Fruit fly (Drosophila melanogaster) whole organism, embryonic: ENCODE data around the gene Cpr78Ca.

ENCODE experiments used
- CG11560 ChIP-seq: fragments of 200-800 bp; sonication (Bioruptor generic); IDR thresholded peaks from 3 replicates; pipeline ENCODE4 v1.3.6; 2022; ENCODE audit warnings: missing biosample characterization, missing genetic modification characterization
- CG12071 ChIP-seq: fragments of 200-800 bp; sonication (Bioruptor generic); optimal IDR thresholded peaks from 3 replicates; lab custom pipeline; 2018; ENCODE audit warnings: missing biosample characterization, mild to moderate bottlenecking, missing genetic modification characterization
- CG12769 ChIP-seq: fragments of 200-800 bp; sonication (Bioruptor generic); optimal IDR thresholded peaks from 2 replicates; lab custom pipeline; 2019; ENCODE audit warnings: missing biosample characterization, mild to moderate bottlenecking, missing genetic modification characterization, moderate library complexity
- CG13287 ChIP-seq: fragments of 200-800 bp; sonication (Bioruptor generic); IDR thresholded peaks from 2 replicates; pipeline ENCODE4 v1.3.6; 2022; ENCODE audit warnings: missing biosample characterization, missing genetic modification characterization; ENCODE audit not compliant: partially characterized antibody
- CG13894 ChIP-seq: fragments of 200-800 bp; sonication (Bioruptor generic); optimal IDR thresholded peaks from 3 replicates; lab custom pipeline; 2018; ENCODE audit warnings: missing biosample characterization, mild to moderate bottlenecking, missing genetic modification characterization, moderate library complexity
- CG15514 ChIP-seq: fragments of 200-800 bp; sonication (Bioruptor generic); optimal IDR thresholded peaks from 3 replicates; lab custom pipeline; 2017; ENCODE audit warnings: missing biosample characterization, missing genetic modification characterization, mild to moderate bottlenecking, moderate library complexity, missing genetic modification reagents
- CG1603 ChIP-seq: fragments of 200-800 bp; sonication (Bioruptor generic); optimal IDR thresholded peaks from 2 replicates; lab custom pipeline; 2019; ENCODE audit warnings: missing biosample characterization, mild to moderate bottlenecking, missing genetic modification characterization, moderate library complexity
- CG1792 ChIP-seq: fragments of 200-800 bp; sonication (Bioruptor generic); optimal IDR thresholded peaks from 2 replicates; lab custom pipeline; 2016; ENCODE audit warnings: missing biosample characterization, missing genetic modification characterization
- CG18599 ChIP-seq: fragments of 200-800 bp; sonication (Bioruptor generic); optimal IDR thresholded peaks from 3 replicates; lab custom pipeline; 2017; ENCODE audit warnings: missing biosample characterization, missing genetic modification characterization, mild to moderate bottlenecking, moderate library complexity, missing genetic modification reagents
- CG18619 ChIP-seq: fragments of 200-800 bp; sonication (Bioruptor generic); optimal IDR thresholded peaks from 3 replicates; lab custom pipeline; 2017; ENCODE audit warnings: missing biosample characterization, mild to moderate bottlenecking, missing genetic modification characterization
- CG2129 ChIP-seq: fragments of 200-800 bp; sonication (Bioruptor generic); IDR thresholded peaks from 2 replicates; pipeline ENCODE4 v1.3.6; 2022; ENCODE audit warnings: missing biosample characterization, missing genetic modification characterization; ENCODE audit not compliant: partially characterized antibody
- CG31388 ChIP-seq: fragments of 200-800 bp; sonication (Bioruptor generic); optimal IDR thresholded peaks from 2 replicates; lab custom pipeline; 2016; ENCODE audit warnings: missing biosample characterization, missing genetic modification characterization
- CG3163 ChIP-seq: fragments of 200-800 bp; sonication (Bioruptor generic); optimal IDR thresholded peaks from 3 replicates; lab custom pipeline; 2016; ENCODE audit warnings: missing biosample characterization, missing genetic modification characterization
- CG34422 ChIP-seq: fragments of 200-800 bp; sonication (Bioruptor generic); IDR thresholded peaks from 3 replicates; pipeline ENCODE4 v1.3.6; 2022; ENCODE audit warnings: missing biosample characterization, missing genetic modification characterization
- CG4424 ChIP-seq: fragments of 200-800 bp; sonication (Bioruptor generic); optimal IDR thresholded peaks from 3 replicates; lab custom pipeline; 2016; ENCODE audit warnings: missing biosample characterization, missing genetic modification characterization
- CG6765 ChIP-seq: fragments of 200-800 bp; sonication (Bioruptor generic); optimal IDR thresholded peaks from 3 replicates; lab custom pipeline; 2017; ENCODE audit warnings: missing biosample characterization, mild to moderate bottlenecking, missing genetic modification characterization
- CG8478 ChIP-seq: fragments of >200 bp; optimal IDR thresholded peaks from 2 replicates; lab custom pipeline; 2018
- Dref ChIP-seq: fragments of 200-800 bp; sonication (Bioruptor generic); IDR thresholded peaks from 2 replicates; pipeline ENCODE4 v1.3.6; 2022; ENCODE audit warnings: missing biosample characterization, missing genetic modification characterization
- Ets65A ChIP-seq: fragments of 200-800 bp; sonication (Bioruptor generic); peaks from one replicate; lab custom pipeline; 2016; ENCODE audit warnings: missing biosample characterization, missing genetic modification characterization
- Ets97D ChIP-seq: fragments of 200-800 bp; sonication (Bioruptor generic); optimal IDR thresholded peaks from 3 replicates; lab custom pipeline; 2016; ENCODE audit warnings: missing biosample characterization, missing genetic modification characterization
- Gug ChIP-seq: fragments of 200-800 bp; sonication (Bioruptor generic); IDR thresholded peaks from 4 replicates; pipeline ENCODE4 v1.3.6; 2022; ENCODE audit warnings: missing biosample characterization, missing genetic modification characterization
- HLHmδ ChIP-seq: fragments of 200-800 bp; sonication (Bioruptor generic); optimal IDR thresholded peaks from 2 replicates; lab custom pipeline; 2018; ENCODE audit warnings: missing biosample characterization, mild to moderate bottlenecking, missing genetic modification characterization, moderate library complexity
- Hr39 ChIP-seq: fragments of >200 bp; optimal IDR thresholded peaks from 2 replicates; lab custom pipeline; 2017
- Hr51 ChIP-seq, 2 experiments: fragments of 200-800 bp; sonication (Bioruptor generic); optimal IDR thresholded peaks; 2 replicates in 1 of 2; 3 replicates in 1 of 2; lab custom pipeline; 2016 to 2018; ENCODE audit warnings: missing biosample characterization in 2 of 2, missing genetic modification characterization in 2 of 2, mild to moderate bottlenecking in 1 of 2, moderate library complexity in 1 of 2
- Jarid2 ChIP-seq: fragments of 200-800 bp; sonication (Bioruptor generic); optimal IDR thresholded peaks from 3 replicates; lab custom pipeline; 2017; ENCODE audit warnings: mild to moderate bottlenecking, missing biosample characterization, missing genetic modification reagents, missing genetic modification characterization
- Kr ChIP-seq: fragments of 200-800 bp; sonication (Bioruptor generic); optimal IDR thresholded peaks from 2 replicates; lab custom pipeline; 2017; ENCODE audit warnings: missing biosample characterization, mild to moderate bottlenecking, missing genetic modification characterization
- Lim3 ChIP-seq: fragments of 200-800 bp; sonication (Bioruptor generic); IDR thresholded peaks from 2 replicates; pipeline ENCODE4 v1.3.6; 2022; ENCODE audit warnings: missing biosample characterization, missing genetic modification characterization
- Med ChIP-seq: fragments of 200-800 bp; sonication (Bioruptor generic); peaks from one replicate; lab custom pipeline; 2016; ENCODE audit warnings: missing biosample characterization, missing genetic modification characterization, mild to moderate bottlenecking, inconsistent platforms, moderate library complexity
- Opbp ChIP-seq: fragments of 200-800 bp; sonication (Bioruptor generic); IDR thresholded peaks from 3 replicates; pipeline ENCODE4 v1.3.6; 2022; ENCODE audit warnings: missing biosample characterization, missing genetic modification characterization; ENCODE audit not compliant: partially characterized antibody
- Scr ChIP-seq: fragments of 200-800 bp; sonication (Bioruptor generic); IDR thresholded peaks from 2 replicates; pipeline ENCODE4 v1.3.6; 2022; ENCODE audit warnings: missing biosample characterization, missing genetic modification characterization; ENCODE audit not compliant: partially characterized antibody
- TFAM ChIP-seq: fragments of 200-800 bp; sonication (Bioruptor generic); optimal IDR thresholded peaks from 2 replicates; lab custom pipeline; 2017; ENCODE audit warnings: missing biosample characterization, missing genetic modification characterization, inconsistent platforms
- Trl ChIP-seq, 3 experiments: fragments of >200 bp in 2 of 3; fragments of 200-800 bp in 1 of 3; sonication (Bioruptor generic) in 1 of 3; optimal IDR thresholded peaks; 2 replicates in 1 of 3; 3 replicates in 2 of 3; lab custom pipeline; 2016 to 2017; ENCODE audit warnings: missing biosample characterization in 1 of 3, missing genetic modification characterization in 1 of 3
- Vsx1 ChIP-seq: fragments of 200-800 bp; sonication (Bioruptor generic); optimal IDR thresholded peaks from 2 replicates; lab custom pipeline; 2017; ENCODE audit warnings: missing biosample characterization, mild to moderate bottlenecking, missing genetic modification characterization, missing genetic modification reagents
- Xbp1 ChIP-seq: fragments of 200-800 bp; sonication (Bioruptor generic); optimal IDR thresholded peaks from 3 replicates; lab custom pipeline; 2016; ENCODE audit warnings: missing biosample characterization, mild to moderate bottlenecking, missing genetic modification characterization
- abd-A ChIP-seq: fragments of 200-800 bp; sonication (Bioruptor generic); optimal IDR thresholded peaks from 3 replicates; lab custom pipeline; 2019; ENCODE audit warnings: missing biosample characterization, mild to moderate bottlenecking, missing genetic modification characterization, moderate library complexity
- ac ChIP-seq: fragments of 200-800 bp; sonication (Bioruptor generic); optimal IDR thresholded peaks from 3 replicates; lab custom pipeline; 2017; ENCODE audit warnings: missing biosample characterization, mild to moderate bottlenecking, missing genetic modification characterization
- bowl ChIP-seq: fragments of 200-800 bp; sonication (Bioruptor generic); IDR thresholded peaks from 2 replicates; pipeline ENCODE4 v1.3.6; 2022; ENCODE audit warnings: missing biosample characterization, missing genetic modification characterization
- en ChIP-seq: fragments of 200-800 bp; sonication (Bioruptor generic); optimal IDR thresholded peaks from 2 replicates; lab custom pipeline; 2016; ENCODE audit warnings: missing biosample characterization, missing genetic modification characterization
- fru ChIP-seq: fragments of >200 bp; optimal IDR thresholded peaks from 2 replicates; lab custom pipeline; 2017
- nau ChIP-seq: fragments of 200-800 bp; sonication (Bioruptor generic); optimal IDR thresholded peaks from 3 replicates; lab custom pipeline; 2017; ENCODE audit warnings: missing biosample characterization, mild to moderate bottlenecking, missing genetic modification characterization, missing genetic modification reagents
- scrt ChIP-seq: fragments of 200-800 bp; sonication (Bioruptor generic); optimal IDR thresholded peaks from 2 replicates; lab custom pipeline; 2018; ENCODE audit warnings: missing biosample characterization, mild to moderate bottlenecking, missing genetic modification characterization, moderate library complexity
- sim ChIP-seq: fragments of 200-800 bp; sonication (Bioruptor generic); IDR thresholded peaks from 2 replicates; pipeline ENCODE4 v1.3.6; 2022; ENCODE audit warnings: missing biosample characterization, missing genetic modification characterization
- so ChIP-seq: fragments of 200-800 bp; sonication (Bioruptor generic); IDR thresholded peaks from 3 replicates; pipeline ENCODE4 v1.3.6; 2022; ENCODE audit warnings: missing biosample characterization, missing genetic modification characterization
- wor ChIP-seq: fragments of 200-800 bp; sonication (Bioruptor generic); IDR thresholded peaks from 2 replicates; pipeline ENCODE4 v1.3.6; 2022; ENCODE audit warnings: missing biosample characterization, missing genetic modification characterization

Gene Cpr78Ca

dm6 chr3L:21321807-21322503 is 29.4 kb upstream of the Cpr78Ca start (continued):
- TF ChIP-seq Lim3, result no peak
- TF ChIP-seq CG1603 (tag; lab: Kevin White, UChicago), result no peak
- peak; percentile 49 for TF ChIP-seq CG15514 (GFP tag; lab: Kevin White, UChicago)
- TF ChIP-seq CG1792 (GFP tag; lab: Kevin White, UChicago), result no peak
- peak; percentile 14 for TF ChIP-seq Ets65A

DNA sequence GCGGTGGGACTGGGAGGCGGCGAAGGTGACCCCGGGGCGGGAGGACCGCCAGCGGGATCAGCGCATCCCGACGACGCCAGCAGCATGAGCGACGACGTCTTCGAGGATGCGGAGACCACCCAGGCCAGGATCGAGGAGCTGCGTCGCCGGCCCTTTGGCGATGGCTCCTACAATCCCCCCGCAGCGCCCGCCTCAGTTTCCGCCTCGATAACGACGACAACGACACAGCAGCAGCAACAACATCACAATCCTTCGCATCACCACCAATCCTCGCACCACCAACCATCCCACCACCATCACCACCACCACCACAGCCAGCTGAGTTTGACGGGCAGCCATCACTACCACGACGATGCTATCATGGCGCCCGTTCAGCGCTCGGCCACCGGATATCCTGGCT is 27.4 kb upstream of the Cpr78Ca start:
- TF ChIP-seq CG18619 (GFP tag; lab: Kevin White, UChicago), result no peak
- TF ChIP-seq Hr39 (lab: Kevin White, UChicago), result peak; percentile 24
- no peak for TF ChIP-seq CG13894 (tag; lab: Kevin White, UChicago)
- no peak for TF ChIP-seq CG6765
- TF ChIP-seq ac (GFP tag; lab: Kevin White, UChicago), result no peak
- no peak for TF ChIP-seq Jarid2 (GFP tag; lab: Kevin White, UChicago)
- no peak for TF ChIP-seq Scr (GFP tag; lab: Robert Waterston, UW)
- no peak for TF ChIP-seq HLHmδ
- TF ChIP-seq Vsx1 (GFP tag; lab: Kevin White, UChicago), result no peak
- no peak for TF ChIP-seq TFAM (GFP tag; lab: Kevin White, UChicago)
- TF ChIP-seq Dref (GFP tag; lab: Robert Waterston, UW), result 0 out of 2 replicates have a peak, but pooled peaks have one; percentile 8
- peak; percentile 22 for TF ChIP-seq Med (GFP tag; lab: Kevin White, UChicago)
- no peak for TF ChIP-seq CG13287 (GFP tag; lab: Robert Waterston, UW)
- TF ChIP-seq CG18599, result no peak
- TF ChIP-seq Opbp (GFP tag; lab: Robert Waterston, UW), result no peak
- TF ChIP-seq scrt (GFP tag; lab: Kevin White, UChicago), result no peak
- TF ChIP-seq CG8478 (lab: Kevin White, UChicago), result peak; percentile 83
- no peak for TF ChIP-seq CG12071 (GFP tag; lab: Kevin White, UChicago)
- no peak for TF ChIP-seq Gug (GFP tag; lab: Robert Waterston, UW)
- peak; percentile 66 for TF ChIP-seq Ets65A
- TF ChIP-seq fru (lab: Kevin White, UChicago), result no peak

dm6 chr3L:21319313-21319907 is 26.8 kb upstream of the Cpr78Ca start:
- TF ChIP-seq Trl (optimal IDR thresholded peaks at IDR 0.05; lab: Kevin White, UChicago), result peak; percentile 54 to 80
- TF ChIP-seq Trl (GFP tag; optimal IDR thresholded peaks at IDR 0.05; lab: Kevin White, UChicago), result no peak
- TF ChIP-seq bowl (GFP tag; lab: Robert Waterston, UW), result no peak
- peak; percentile 78 for TF ChIP-seq CG3163 (GFP tag; lab: Kevin White, UChicago)
- TF ChIP-seq abd-A (tag; lab: Kevin White, UChicago), result peak; percentile 89
- TF ChIP-seq CG18599, result peak; percentile 57

DNA sequence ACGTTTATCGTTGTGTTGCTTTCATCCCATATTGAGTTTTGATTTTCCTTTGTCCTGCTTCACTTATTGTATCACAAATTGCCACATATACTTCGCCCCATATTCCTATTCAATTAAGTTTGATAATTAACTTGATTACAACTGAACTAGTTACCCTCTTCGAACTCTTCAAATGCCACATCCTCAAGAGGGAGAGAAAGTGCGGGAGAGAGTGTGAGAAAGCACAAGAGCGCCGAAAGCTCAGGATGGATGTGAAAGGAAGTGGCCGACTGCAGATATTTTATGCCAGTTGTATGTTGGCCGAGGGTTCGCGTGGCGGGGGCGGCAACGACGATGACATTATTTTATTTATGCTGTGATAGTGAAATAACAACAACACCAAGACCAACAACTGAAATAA is 25.9 kb upstream of the Cpr78Ca start, which contains the start of gene Rab26:
Gene Rab26, plus strand, starts transcription at position 301 of the 400 bp plus-strand sequence.
- TF ChIP-seq nau (GFP tag; lab: Kevin White, UChicago), result no peak
- no peak for TF ChIP-seq Ets97D (GFP tag; lab: Kevin White, UChicago)
- TF ChIP-seq CG2129 (GFP tag; lab: Robert Waterston, UW), result no peak
- TF ChIP-seq en (GFP tag; lab: Kevin White, UChicago), result no peak
- TF ChIP-seq CG31388 (GFP tag; lab: Kevin White, UChicago), result no peak
- no peak for TF ChIP-seq so
- no peak for TF ChIP-seq fru (lab: Kevin White, UChicago)
- TF ChIP-seq Xbp1 (GFP tag; lab: Kevin White, UChicago), result no peak
- no peak for TF ChIP-seq CG12769 (tag; lab: Kevin White, UChicago)
- TF ChIP-seq CG4424 (GFP tag; lab: Kevin White, UChicago), result no peak
- TF ChIP-seq wor (GFP tag; lab: Robert Waterston, UW), result no peak
- TF ChIP-seq Hr51 (GFP tag; optimal IDR thresholded peaks at IDR 0.05; lab: Kevin White, UChicago), result no peak
- no peak for TF ChIP-seq CG11560 (tag; lab: Robert Waterston, UW)
- TF ChIP-seq Kr, result no peak
- peak; percentile 13 to 30 for TF ChIP-seq Trl (optimal IDR thresholded peaks at IDR 0.05; lab: Kevin White, UChicago)
- no peak for TF ChIP-seq Trl (GFP tag; optimal IDR thresholded peaks at IDR 0.05; lab: Kevin White, UChicago)
- no peak for TF ChIP-seq bowl (GFP tag; lab: Robert Waterston, UW)
- 0 out of 2 replicates have a peak, but pooled peaks have one; percentile 29 for TF ChIP-seq sim (GFP tag; lab: Robert Waterston, UW)
- TF ChIP-seq CG34422 (GFP tag; lab: Robert Waterston, UW), result no peak
